Worm (Caenorhabditis elegans) whole organism, L1 larva: ENCODE measurements around the gene F59B8.1.

ENCODE experiments used
- C34B4.2 ChIP-seq: sonication (generic microtip); optimal IDR thresholded peaks from 2 replicates; lab custom pipeline; 2017; ENCODE audit warnings: mild to moderate bottlenecking, missing genetic modification characterization, missing compliant biosample characterization
- Y116A8C.19 ChIP-seq: sonication (generic microtip); optimal IDR thresholded peaks from 2 replicates; lab custom pipeline; 2016; ENCODE audit warnings: missing compliant biosample characterization, missing genetic modification characterization, borderline replicate concordance
- ama-1 ChIP-seq: fragments of 150-350 bp; optimal IDR thresholded peaks from 2 replicates; lab custom pipeline; 2014
- blmp-1 ChIP-seq: fragments of 150-350 bp; optimal IDR thresholded peaks from 2 replicates; lab custom pipeline; 2014; ENCODE audit warnings: missing biosample characterization, missing genetic modification characterization
- ceh-8 ChIP-seq: fragments of 200-800 bp; sonication (Bioruptor generic); optimal IDR thresholded peaks from 2 replicates; lab custom pipeline; 2018; ENCODE audit warnings: mild to moderate bottlenecking, missing genetic modification characterization, moderate library complexity, missing compliant biosample characterization
- ceh-88 ChIP-seq: fragments of 200-800 bp; sonication (Bioruptor generic); IDR thresholded peaks from 2 replicates; pipeline ENCODE4 v1.3.6; 2022; ENCODE audit warnings: missing genetic modification characterization, missing compliant biosample characterization
- ceh-90 ChIP-seq: sonication (generic microtip); optimal IDR thresholded peaks from 2 replicates; lab custom pipeline; 2016; ENCODE audit warnings: missing genetic modification characterization, missing compliant biosample characterization
- dpl-1 ChIP-seq, 3 experiments: fragments of 150-350 bp in 2 of 3; sonication (generic microtip) in 1 of 3; optimal IDR thresholded peaks; 2 replicates each; lab custom pipeline; 2014 to 2017; ENCODE audit warnings: missing biosample characterization in 3 of 3, missing genetic modification characterization in 3 of 3, missing genetic modification reagents in 3 of 3
- dsc-1 ChIP-seq: sonication (generic microtip); optimal IDR thresholded peaks from 2 replicates; lab custom pipeline; 2016; ENCODE audit warnings: mild to moderate bottlenecking, missing genetic modification characterization, missing compliant biosample characterization
- efl-1 ChIP-seq, 4 experiments: fragments of 150-350 bp; optimal IDR thresholded peaks in 3 of 4; peaks in 1 of 4; 1 replicate in 1 of 4; 2 replicates in 3 of 4; lab custom pipeline; 2014; ENCODE audit warnings: missing biosample characterization in 2 of 4, missing genetic modification characterization in 2 of 4, missing genetic modification reagents in 2 of 4
- ets-5 ChIP-seq: fragments of 200-800 bp; sonication (Bioruptor generic); IDR thresholded peaks from 2 replicates; pipeline ENCODE4 v1.3.6; 2022; ENCODE audit warnings: missing genetic modification characterization, missing compliant biosample characterization
- fkh-8 ChIP-seq: sonication (generic microtip); optimal IDR thresholded peaks from 2 replicates; lab custom pipeline; 2016; ENCODE audit warnings: mild to moderate bottlenecking, missing genetic modification characterization, missing compliant biosample characterization
- fos-1 ChIP-seq: fragments of 150-350 bp; optimal IDR thresholded peaks from 2 replicates; lab custom pipeline; 2014; ENCODE audit warnings: missing biosample characterization, missing genetic modification characterization
- hlh-17 ChIP-seq: fragments of 200-800 bp; sonication (Bioruptor generic); optimal IDR thresholded peaks from 2 replicates; lab custom pipeline; 2018; ENCODE audit warnings: missing genetic modification characterization, mild to moderate bottlenecking, missing compliant biosample characterization, moderate library complexity, borderline replicate concordance
- hlh-4 ChIP-seq: sonication (generic microtip); optimal IDR thresholded peaks from 2 replicates; lab custom pipeline; 2016; ENCODE audit warnings: mild to moderate bottlenecking, missing genetic modification characterization, missing compliant biosample characterization
- hpl-2 ChIP-seq: fragments of 150-350 bp; optimal IDR thresholded peaks from 2 replicates; lab custom pipeline; 2014; ENCODE audit warnings: missing biosample characterization, missing genetic modification reagents, missing genetic modification characterization
- isw-1 ChIP-seq: fragments of 200-800 bp; sonication (Bioruptor generic); IDR thresholded peaks from 2 replicates; pipeline ENCODE4 v1.3.6; 2022; ENCODE audit warnings: missing genetic modification characterization, missing compliant biosample characterization
- lin-14 ChIP-seq: fragments of 200-800 bp; sonication (Bioruptor generic); optimal IDR thresholded peaks from 2 replicates; lab custom pipeline; 2018; ENCODE audit warnings: mild to moderate bottlenecking, missing genetic modification characterization, moderate library complexity, missing compliant biosample characterization
- lin-35 ChIP-seq, 2 experiments: fragments of 150-350 bp; optimal IDR thresholded peaks; 2 replicates each; lab custom pipeline; 2014; ENCODE audit warnings: missing biosample characterization in 2 of 2, missing genetic modification characterization in 2 of 2, missing genetic modification reagents in 2 of 2
- lin-39 ChIP-seq: fragments of 150-350 bp; optimal IDR thresholded peaks from 2 replicates; lab custom pipeline; 2014; ENCODE audit warnings: missing biosample characterization, missing genetic modification reagents, missing genetic modification characterization
- lsy-2 ChIP-seq, 2 experiments: fragments of 150-350 bp; optimal IDR thresholded peaks; 2 replicates each; lab custom pipeline; 2014; ENCODE audit warnings: missing biosample characterization in 2 of 2, missing genetic modification characterization in 2 of 2
- mdl-1 ChIP-seq, 2 experiments: fragments of 150-350 bp; optimal IDR thresholded peaks; 2 replicates each; lab custom pipeline; 2014 to 2017; ENCODE audit warnings: missing biosample characterization in 2 of 2, missing genetic modification characterization in 2 of 2, inconsistent platforms in 1 of 2
- mef-2 ChIP-seq: fragments of 150-350 bp; optimal IDR thresholded peaks from 2 replicates; lab custom pipeline; 2014; ENCODE audit warnings: missing biosample characterization, missing genetic modification characterization
- nhr-19 ChIP-seq: fragments of 200-800 bp; sonication (Bioruptor generic); conservative IDR thresholded peaks from 2 replicates; pipeline ENCODE4 v1.3.6; 2022; ENCODE audit warnings: missing genetic modification characterization, missing compliant biosample characterization
- nhr-237 ChIP-seq: fragments of 150-350 bp; optimal IDR thresholded peaks from 2 replicates; lab custom pipeline; 2014; ENCODE audit warnings: missing biosample characterization, missing genetic modification characterization
- nhr-47 ChIP-seq: sonication (generic microtip); optimal IDR thresholded peaks from 2 replicates; lab custom pipeline; 2016; ENCODE audit warnings: mild to moderate bottlenecking, missing genetic modification characterization, moderate library complexity, missing compliant biosample characterization
- nhr-71 ChIP-seq: sonication (generic microtip); optimal IDR thresholded peaks from 2 replicates; lab custom pipeline; 2016; ENCODE audit warnings: mild to moderate bottlenecking, missing genetic modification characterization, moderate library complexity, missing compliant biosample characterization
- nhr-84 ChIP-seq: sonication (generic microtip); optimal IDR thresholded peaks from 2 replicates; lab custom pipeline; 2017; ENCODE audit warnings: missing biosample characterization, missing genetic modification characterization
- nhr-85 ChIP-seq: sonication (generic microtip); peaks from one replicate; lab custom pipeline; 2016; ENCODE audit warnings: missing genetic modification characterization, inconsistent platforms, missing compliant biosample characterization
- pax-3 ChIP-seq: fragments of 200-800 bp; sonication (Bioruptor generic); optimal IDR thresholded peaks from 2 replicates; lab custom pipeline; 2018; ENCODE audit warnings: mild to moderate bottlenecking, missing genetic modification characterization, moderate library complexity, missing compliant biosample characterization
- pqm-1 ChIP-seq: sonication (generic microtip); optimal IDR thresholded peaks from 3 replicates; lab custom pipeline; 2017; ENCODE audit warnings: missing biosample characterization, missing genetic modification characterization
- skn-1 ChIP-seq: fragments of 150-350 bp; optimal IDR thresholded peaks from 2 replicates; lab custom pipeline; 2014; ENCODE audit warnings: missing biosample characterization, missing genetic modification characterization
- snpc-4 ChIP-seq: fragments of 150-350 bp; optimal IDR thresholded peaks from 2 replicates; lab custom pipeline; 2014; ENCODE audit warnings: missing biosample characterization, missing genetic modification characterization
- sox-4 ChIP-seq: sonication (generic microtip); optimal IDR thresholded peaks from 2 replicates; lab custom pipeline; 2016; ENCODE audit warnings: missing genetic modification characterization, missing compliant biosample characterization
- unc-30 ChIP-seq: sonication (generic microtip); optimal IDR thresholded peaks from 2 replicates; lab custom pipeline; 2017; ENCODE audit warnings: missing biosample characterization, missing genetic modification characterization
- xbp-1 ChIP-seq: sonication (generic microtip); optimal IDR thresholded peaks from 2 replicates; lab custom pipeline; 2016; ENCODE audit warnings: missing genetic modification characterization, missing compliant biosample characterization
- zag-1 ChIP-seq: fragments of 150-350 bp; optimal IDR thresholded peaks from 2 replicates; lab custom pipeline; 2014; ENCODE audit warnings: missing biosample characterization, missing genetic modification characterization
- zip-4 ChIP-seq: fragments of 200-800 bp; sonication (Bioruptor generic); optimal IDR thresholded peaks from 2 replicates; lab custom pipeline; 2018; ENCODE audit warnings: mild to moderate bottlenecking, missing genetic modification characterization, moderate library complexity, missing compliant biosample characterization
- ztf-11 ChIP-seq, 2 experiments: sonication (generic microtip); optimal IDR thresholded peaks; 2 replicates each; lab custom pipeline; 2016 to 2017; ENCODE audit warnings: missing genetic modification characterization in 2 of 2, missing biosample characterization in 1 of 2, missing compliant biosample characterization in 1 of 2
- ztf-4 ChIP-seq: fragments of 150-350 bp; optimal IDR thresholded peaks from 2 replicates; lab custom pipeline; 2014; ENCODE audit warnings: missing biosample characterization, missing genetic modification characterization

The F59B8.1 gene

ce11 chrIV:9459224-9459781 is 31.2 kb downstream of the F59B8.1 start, which contains the start of gene copb-2 (continued):
- TF ChIP-seq ceh-8 (GFP tag; lab: Kevin White, UChicago): no peak
- TF ChIP-seq nhr-71 (tag; lab: Kevin White, UChicago): peak; percentile 78
- TF ChIP-seq dsc-1: peak; percentile 22
- TF ChIP-seq skn-1: peak; percentile 37
- peak in 1 of 2 experiments; percentile 48 for TF ChIP-seq mdl-1 (tag; optimal IDR thresholded peaks at IDR 0.05; lab: Kevin White, UChicago)

ce11 chrIV:9464345-9464783 is 36.3 kb downstream of the F59B8.1 start:
- TF ChIP-seq nhr-71 (tag; lab: Kevin White, UChicago): peak; percentile 47
- TF ChIP-seq nhr-19 (GFP tag; lab: Robert Waterston, UW): peak; percentile 30; the same call in 1 of the 2 replicates
- peak; percentile 20 for TF ChIP-seq lin-14 (GFP tag; lab: Kevin White, UChicago)
- TF ChIP-seq nhr-85 (tag; lab: Kevin White, UChicago): peak; percentile 71
- TF ChIP-seq pqm-1 (tag; lab: Kevin White, UChicago): no peak
- no peak for TF ChIP-seq dpl-1 (GFP tag; optimal IDR thresholded peaks at IDR 0.05; lab: Kevin White, UChicago)
- no peak for TF ChIP-seq sox-4 (tag; lab: Kevin White, UChicago)
- no peak for TF ChIP-seq ceh-90
- TF ChIP-seq efl-1 (optimal IDR thresholded peaks at IDR 0.05; lab: Kevin White, UChicago): no peak
- TF ChIP-seq efl-1 (GFP tag; optimal IDR thresholded peaks at IDR 0.05 in 1 of 2; lab: Kevin White, UChicago): peak in 1 of 2 experiments; percentile 58
- peak; percentile 5 for TF ChIP-seq ama-1 (lab: Kevin White, UChicago)
- peak; percentile 21 for TF ChIP-seq dsc-1
- TF ChIP-seq nhr-47 (tag; lab: Kevin White, UChicago): peak; percentile 9
- TF ChIP-seq lin-39 (tag; lab: Kevin White, UChicago): peak; percentile 17
- TF ChIP-seq snpc-4 (tag; lab: Kevin White, UChicago): peak; percentile 90
- TF ChIP-seq ztf-11 (tag; optimal IDR thresholded peaks at IDR 0.05; lab: Kevin White, UChicago): no peak
- TF ChIP-seq, all 84 proteins: peak for 10

- TF ChIP-seq isw-1 (no peak), fos-1 (tag; lab: Kevin White, UChicago) (no peak), ets-5 (GFP tag; lab: Robert Waterston, UW) (no peak), nhr-237 (tag; lab: Kevin White, UChicago) (no peak), fkh-8 (tag; lab: Kevin White, UChicago) (peak; percentile 16)
Measured at ce11 chrIV:9467418-9467817, 39.4 kb downstream of the F59B8.1 start, which contains the start of gene F38E11.6. F38E11.6 (minus strand) TSS chrIV:9467518.

- peak; percentile 24 for TF ChIP-seq ceh-8 (GFP tag; lab: Kevin White, UChicago)
- TF ChIP-seq nhr-47 (tag; lab: Kevin White, UChicago): peak; percentile 35
- TF ChIP-seq zag-1 (tag; lab: Kevin White, UChicago): no peak
- TF ChIP-seq pax-3: peak; percentile 79
- TF ChIP-seq dsc-1: peak; percentile 98
- TF ChIP-seq sox-4 (tag; lab: Kevin White, UChicago): peak; percentile 74
- peak; percentile 57 for TF ChIP-seq fkh-8 (tag; lab: Kevin White, UChicago)
- TF ChIP-seq snpc-4 (tag; lab: Kevin White, UChicago): no peak
Measured at ce11 chrIV:9469293-9469692, 41.2 kb downstream of the F59B8.1 start.

DNA sequence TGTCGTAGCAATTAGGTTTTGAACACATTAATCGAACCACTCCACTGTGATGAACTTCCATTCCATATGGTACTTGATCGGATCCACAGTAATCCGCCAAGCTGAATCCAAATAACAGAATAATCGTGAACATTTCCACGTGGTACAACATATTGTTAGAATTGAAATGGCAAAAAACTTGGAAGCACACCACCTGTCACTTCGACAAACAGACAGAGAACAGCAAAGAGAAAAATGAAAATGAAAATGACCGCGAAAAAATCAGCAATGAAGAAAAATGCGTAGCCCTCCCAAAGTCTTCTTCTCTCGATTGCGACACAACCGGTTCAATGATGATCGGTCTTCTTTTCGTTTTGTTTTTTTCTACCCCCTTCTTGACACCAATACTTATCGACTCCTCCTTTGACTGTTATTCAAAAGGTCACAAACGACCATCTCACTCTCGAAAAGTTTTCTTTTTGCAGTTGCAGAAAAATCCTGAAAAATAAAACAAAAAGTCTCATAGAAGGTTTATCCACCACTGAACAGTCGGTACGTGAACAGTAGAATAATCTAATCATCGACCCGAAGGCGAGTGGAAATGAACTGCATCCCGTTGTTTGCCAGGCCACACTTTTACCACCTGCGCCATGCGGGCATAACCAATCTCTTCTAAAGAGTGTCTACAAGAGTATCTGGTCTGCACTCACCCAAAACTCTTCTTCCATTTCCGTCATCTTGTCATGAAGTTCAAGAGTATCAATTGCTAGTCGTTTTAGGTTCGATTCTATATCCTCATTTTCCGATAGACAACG is 49.3 kb downstream of the F59B8.1 start, which contains the start of gene wrt-3:
wrt-3 (minus strand) TSS at position 322 of the 794 bp plus-strand sequence.
- TF ChIP-seq snpc-4 (tag; lab: Kevin White, UChicago): peak; percentile 57
- TF ChIP-seq ceh-88 (GFP tag; lab: Robert Waterston, UW): no peak
- no peak for TF ChIP-seq pqm-1 (tag; lab: Kevin White, UChicago)
- no peak for TF ChIP-seq ztf-4 (tag; lab: Kevin White, UChicago)
- TF ChIP-seq mef-2 (tag; lab: Kevin White, UChicago): no peak
- TF ChIP-seq hlh-17 (GFP tag; lab: Kevin White, UChicago): no peak
- TF ChIP-seq hlh-4 (tag; lab: Kevin White, UChicago): no peak
- no peak for TF ChIP-seq Y116A8C.19
- no peak for TF ChIP-seq unc-30 (tag; lab: Kevin White, UChicago)
- TF ChIP-seq ama-1 (lab: Kevin White, UChicago): no peak
- no peak for TF ChIP-seq ztf-11 (tag; optimal IDR thresholded peaks at IDR 0.05; lab: Kevin White, UChicago)
- no peak for TF ChIP-seq hpl-2
- TF ChIP-seq lsy-2 (tag; optimal IDR thresholded peaks at IDR 0.05; lab: Kevin White, UChicago): peak in 1 of 2 experiments; percentile 40
- no peak for TF ChIP-seq lin-35 (GFP tag; optimal IDR thresholded peaks at IDR 0.05; lab: Kevin White, UChicago)
- no peak for TF ChIP-seq ceh-90
- peak; percentile 89 for TF ChIP-seq blmp-1
- no peak for TF ChIP-seq nhr-84 (tag; lab: Kevin White, UChicago)
- TF ChIP-seq C34B4.2 (tag; lab: Kevin White, UChicago): no peak
- peak; percentile 44 for TF ChIP-seq xbp-1 (tag; lab: Kevin White, UChicago)
- peak; percentile 20 for TF ChIP-seq zip-4
